Worm (Caenorhabditis elegans): Measurements from ENCODE around the gene R166.2.

The R166.2 gene

ce11 chrII:10545213-10545612 is 7.7 kb upstream of the R166.2 start (continued):
- TF ChIP-seq ctbp-1 (GFP tag; IDR thresholded peaks at IDR 0.05) (peak; percentile 36; the same call in 1 of the 2 replicates), daf-19 (GFP tag; conservative IDR thresholded peaks at IDR 0.05) (no peak), lin-1 (GFP tag; IDR thresholded peaks at IDR 0.05) (peak; percentile 15; the same call in 1 of the 2 replicates), Y75B8A.6 (GFP tag; IDR thresholded peaks at IDR 0.05) (peak; percentile 75; the same call in 1 of the 2 replicates), madf-5 (GFP tag; IDR thresholded peaks at IDR 0.05) (peak in 1 of 2 experiments; percentile 49; a peak in 1 of 4 replicates), nhr-25 (tag; optimal IDR thresholded peaks at IDR 0.05; ENCODE audit: borderline replicate concordance, insufficient read depth) (peak; percentile 3), snpc-4 (tag; optimal IDR thresholded peaks at IDR 0.05) (no peak), ZK337.2 (GFP tag; IDR thresholded peaks at IDR 0.05) (0 out of 2 replicates have a peak, but pooled peaks have one; percentile 30), lir-3 (tag; optimal IDR thresholded peaks at IDR 0.05) (no peak), ama-1 (optimal IDR thresholded peaks at IDR 0.05) (peak; percentile 84), egl-43 (GFP tag; IDR thresholded peaks at IDR 0.05) (peak; percentile 50)

DNA sequence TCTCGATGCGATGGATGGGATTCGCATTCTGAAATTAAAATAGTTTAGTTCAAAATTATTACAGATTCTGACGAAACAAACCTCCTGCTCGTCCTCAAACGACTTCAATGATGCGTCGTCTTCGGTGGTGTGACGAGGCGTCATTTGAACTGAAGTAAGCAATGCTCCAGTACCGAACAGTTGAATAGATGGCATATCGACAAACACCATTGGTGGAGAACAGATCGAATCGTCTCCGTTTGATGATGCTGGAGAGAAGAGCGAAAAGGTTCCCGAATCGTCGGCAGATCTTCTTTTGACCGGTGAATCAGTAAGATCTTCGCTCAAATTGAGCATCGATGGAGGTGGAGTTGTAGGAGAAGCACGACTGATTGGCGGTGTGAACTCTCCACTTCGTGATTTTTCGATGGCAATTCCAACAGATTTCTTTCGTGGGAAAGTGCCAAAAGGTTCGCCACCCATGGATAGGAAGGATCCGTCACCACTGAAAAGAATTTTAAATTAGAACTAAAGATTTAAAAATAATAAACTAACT is 7.0 kb upstream of the R166.2 start:
- TF ChIP-seq T20F7.1 (GFP tag; optimal IDR thresholded peaks at IDR 0.05) (no peak), dve-1 (tag; optimal IDR thresholded peaks at IDR 0.05; ENCODE audit: insufficient read depth) (peak; percentile 3), duxl-1 (tag; optimal IDR thresholded peaks at IDR 0.05; ENCODE audit: poor library complexity) (peak; percentile 25), lsy-2 (tag; optimal IDR thresholded peaks at IDR 0.05) (no peak), nhr-25 (tag; optimal IDR thresholded peaks at IDR 0.05; ENCODE audit: borderline replicate concordance, insufficient read depth) (no peak), lin-38 (GFP tag; IDR thresholded peaks at IDR 0.05) (no peak), lin-13 (GFP tag; optimal IDR thresholded peaks at IDR 0.05) (no peak), daf-19 (GFP tag; conservative IDR thresholded peaks at IDR 0.05) (no peak), zfp-3 (GFP tag; conservative IDR thresholded peaks at IDR 0.05) (peak; percentile 64; the same call in 1 of the 2 replicates), ceh-82 (tag; optimal IDR thresholded peaks at IDR 0.05) (no peak), ztf-7 (tag; optimal IDR thresholded peaks at IDR 0.05) (no peak), aly-2 (tag; optimal IDR thresholded peaks at IDR 0.05) (no peak), madf-5 (GFP tag; IDR thresholded peaks at IDR 0.05) (0 out of 4 replicates have a peak, but pooled peaks of 1 of the 2 experiments have one; percentile 65), lin-29 (GFP tag; IDR thresholded peaks at IDR 0.05) (no peak; the same call in 1 of the 2 replicates), ceh-32 (tag; optimal IDR thresholded peaks at IDR 0.05; ENCODE audit: poor library complexity) (no peak), T26A8.4 (GFP tag; IDR thresholded peaks at IDR 0.05) (0 out of 2 replicates have a peak, but pooled peaks have one; percentile 9), mxl-3 (GFP tag; optimal IDR thresholded peaks at IDR 0.05) (no peak), mdt-29 (GFP tag; IDR thresholded peaks at IDR 0.05) (no peak), pha-4 (GFP tag; IDR thresholded peaks at IDR 0.05) (peak; percentile 56), pha-4 (tag; optimal IDR thresholded peaks at IDR 0.05) (no peak), ceh-44 (GFP tag; IDR thresholded peaks at IDR 0.05) (no peak), hmg-1.1 (GFP tag; IDR thresholded peaks at IDR 0.05) (peak; percentile 21; the same call in 1 of the 2 replicates), set-16 (GFP tag; IDR thresholded peaks at IDR 0.05) (peak; percentile 38; the same call in 1 of the 2 replicates), F44E2.7 (GFP tag; IDR thresholded peaks at IDR 0.05) (no peak), ceh-62 (tag; optimal IDR thresholded peaks at IDR 0.05) (no peak), rbr-2 (tag; optimal IDR thresholded peaks at IDR 0.05) (no peak), nhr-6 (tag; optimal IDR thresholded peaks at IDR 0.05) (no peak), nhr-42 (GFP tag; IDR thresholded peaks at IDR 0.05) (no peak), Y75B8A.6 (GFP tag; IDR thresholded peaks at IDR 0.05) (0 out of 2 replicates have a peak, but pooled peaks have one; percentile 38), unc-62 (GFP tag; optimal IDR thresholded peaks at IDR 0.05 in 1 of 2) (peak in 1 of 2 experiments; percentile 74), unc-62 (tag; optimal IDR thresholded peaks at IDR 0.05) (no peak), D1046.2 (GFP tag; IDR thresholded peaks at IDR 0.05) (peak; percentile 10; the same call in 1 of the 2 replicates), ceh-20 (GFP tag; IDR thresholded peaks at IDR 0.05) (no peak), lim-7 (GFP tag; IDR thresholded peaks at IDR 0.05) (peak; percentile 2; the same call in 1 of the 2 replicates), dmd-9 (GFP tag; IDR thresholded peaks at IDR 0.05) (no peak), ctbp-1 (GFP tag; IDR thresholded peaks at IDR 0.05) (no peak), arid-1 (GFP tag; conservative IDR thresholded peaks at IDR 0.05) (peak; percentile 5; the same call in 1 of the 2 replicates), aha-1 (tag) (peak; percentile 94), fos-1 (tag; optimal IDR thresholded peaks at IDR 0.05) (no peak), tag-97 (GFP tag; IDR thresholded peaks at IDR 0.05) (no peak), tra-1 (GFP tag; IDR thresholded peaks at IDR 0.05) (no peak), nhr-28 (tag; optimal IDR thresholded peaks at IDR 0.05) (no peak), egl-43 (GFP tag; IDR thresholded peaks at IDR 0.05) (no peak)
